Worm (Caenorhabditis elegans): Measurements from ENCODE around the gene C15F1.8.

Gene C15F1.8

DNA sequence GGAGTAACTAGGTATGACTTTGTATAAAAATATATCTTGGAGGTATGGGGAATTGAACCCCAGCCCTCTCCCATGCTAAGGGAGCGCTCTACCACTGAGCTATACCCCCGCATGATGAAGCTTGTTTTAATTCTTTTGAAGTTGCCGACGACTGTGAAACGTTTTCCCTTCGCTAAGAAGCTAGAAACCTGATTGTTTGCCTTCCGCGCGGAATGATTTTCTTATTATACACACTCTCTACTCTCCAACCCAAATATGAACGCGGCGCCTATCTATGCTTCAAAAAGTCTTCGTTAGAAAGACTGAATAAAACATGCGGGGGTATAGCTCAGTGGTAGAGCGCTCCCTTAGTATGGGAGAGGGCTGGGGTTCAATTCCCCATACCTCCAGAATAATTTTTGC, 25.3 kb upstream of the C15F1.8 start (continued):
- peak; percentile 49; the same call in 1 of the 2 replicates for TF ChIP-seq hmg-1.1 (GFP tag; IDR thresholded peaks at IDR 0.05)
- TF ChIP-seq daf-8 (GFP tag; IDR thresholded peaks at IDR 0.05): no peak
- no peak for TF ChIP-seq nhr-25 (tag; optimal IDR thresholded peaks at IDR 0.05; ENCODE audit: borderline replicate concordance, insufficient read depth)
- TF ChIP-seq Y48G9A.11 (GFP tag; IDR thresholded peaks at IDR 0.05): 0 out of 2 replicates have a peak, but pooled peaks have one; percentile 24
- peak; percentile 51 for TF ChIP-seq lin-13 (GFP tag; optimal IDR thresholded peaks at IDR 0.05)
- peak in 1 of 2 experiments; percentile 25 for TF ChIP-seq lsy-2 (tag; optimal IDR thresholded peaks at IDR 0.05)
- TF ChIP-seq lin-1 (GFP tag; IDR thresholded peaks at IDR 0.05): 0 out of 2 replicates have a peak, but pooled peaks have one; percentile 31
- 0 out of 2 replicates have a peak, but pooled peaks have one; percentile 49 for TF ChIP-seq F44E2.7 (GFP tag; IDR thresholded peaks at IDR 0.05)
- peak; percentile 16 for TF ChIP-seq nhr-111 (GFP tag; optimal IDR thresholded peaks at IDR 0.05)
- no peak for TF ChIP-seq daf-12 (tag; optimal IDR thresholded peaks at IDR 0.05)
- peak; percentile 61; the same call in 1 of the 2 replicates for TF ChIP-seq lim-7 (GFP tag; IDR thresholded peaks at IDR 0.05)
- peak; percentile 46; the same call in 1 of the 2 replicates for TF ChIP-seq mdt-29 (GFP tag; IDR thresholded peaks at IDR 0.05)
- peak; percentile 86 for TF ChIP-seq pha-4 (GFP tag; IDR thresholded peaks at IDR 0.05)
- no peak for TF ChIP-seq pha-4 (tag; optimal IDR thresholded peaks at IDR 0.05)
- TF ChIP-seq F49E8.2 (tag; optimal IDR thresholded peaks at IDR 0.05; ENCODE audit: borderline replicate concordance): peak; percentile 20
- peak; percentile 49; the same call in 1 of the 2 replicates for TF ChIP-seq ctbp-1 (GFP tag; IDR thresholded peaks at IDR 0.05)
- 0 out of 2 replicates have a peak, but pooled peaks have one; percentile 44 for TF ChIP-seq F26F4.8 (GFP tag; conservative IDR thresholded peaks at IDR 0.05)
- TF ChIP-seq ceh-32 (tag; optimal IDR thresholded peaks at IDR 0.05; ENCODE audit: poor library complexity): peak; percentile 24
- no peak for TF ChIP-seq sdz-12 (GFP tag; optimal IDR thresholded peaks at IDR 0.05)
- peak; percentile 58 for TF ChIP-seq nhr-48 (tag; optimal IDR thresholded peaks at IDR 0.05)
- peak; percentile 53 for TF ChIP-seq lir-3 (tag; optimal IDR thresholded peaks at IDR 0.05)
- TF ChIP-seq dmd-9 (GFP tag; IDR thresholded peaks at IDR 0.05): 0 out of 2 replicates have a peak, but pooled peaks have one; percentile 60
- TF ChIP-seq nhr-102 (tag; optimal IDR thresholded peaks at IDR 0.05): peak; percentile 47
- TF ChIP-seq daf-16 (GFP tag; optimal IDR thresholded peaks at IDR 0.05): peak; percentile 26 to 64
- TF ChIP-seq daf-16 (tag; optimal IDR thresholded peaks at IDR 0.05): no peak
- TF ChIP-seq lin-38 (GFP tag; IDR thresholded peaks at IDR 0.05): peak; percentile 72

DNA sequence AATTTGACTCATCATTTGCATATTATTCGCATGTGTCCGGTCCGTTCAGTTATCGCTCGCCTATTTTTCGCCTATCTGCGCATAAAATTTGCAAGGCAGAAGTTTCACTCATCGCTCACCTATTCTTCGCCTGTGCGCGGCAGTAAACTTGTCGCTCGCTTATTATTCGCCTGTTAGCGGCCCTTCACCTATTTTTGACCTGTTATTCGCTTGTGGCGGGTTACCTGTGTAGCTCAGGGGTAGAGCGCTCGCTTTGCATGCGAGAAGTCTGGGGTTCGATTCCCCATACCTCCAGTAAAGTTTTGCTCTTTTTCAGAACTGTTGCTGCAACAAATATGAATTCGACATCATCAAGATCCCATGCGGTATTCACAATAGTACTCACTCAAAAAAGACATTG, 23.8 kb upstream of the C15F1.8 start:
- TF ChIP-seq egl-43 (GFP tag; IDR thresholded peaks at IDR 0.05) (peak; percentile 97), Y105C5A.15 (GFP tag; IDR thresholded peaks at IDR 0.05) (peak; percentile 91), ctbp-1 (GFP tag; IDR thresholded peaks at IDR 0.05) (peak; percentile 88), nhr-111 (GFP tag; optimal IDR thresholded peaks at IDR 0.05) (peak; percentile 83), dmd-9 (GFP tag; IDR thresholded peaks at IDR 0.05) (peak; percentile 87), dmd-8 (GFP tag; IDR thresholded peaks at IDR 0.05) (peak; percentile 98), ceh-20 (GFP tag; IDR thresholded peaks at IDR 0.05) (peak; percentile 40; the same call in 1 of the 2 replicates), snpc-1.2 (GFP tag; IDR thresholded peaks at IDR 0.05) (peak; percentile 72; the same call in 1 of the 2 replicates), daf-16 (GFP tag; optimal IDR thresholded peaks at IDR 0.05) (peak in 1 of 2 experiments; percentile 61), daf-16 (tag; optimal IDR thresholded peaks at IDR 0.05) (peak; percentile 24), vab-7 (GFP tag; IDR thresholded peaks at IDR 0.05) (peak; percentile 94), T26A8.4 (GFP tag; IDR thresholded peaks at IDR 0.05) (peak; percentile 74), mxl-3 (GFP tag; optimal IDR thresholded peaks at IDR 0.05) (peak; percentile 22), aha-1 (tag) (peak; percentile 29), lim-7 (GFP tag; IDR thresholded peaks at IDR 0.05) (peak; percentile 98), ceh-44 (GFP tag; IDR thresholded peaks at IDR 0.05) (peak; percentile 95), lin-1 (GFP tag; IDR thresholded peaks at IDR 0.05) (peak; percentile 89), madf-5 (GFP tag; IDR thresholded peaks at IDR 0.05) (peak; percentile 92 to 96; a peak in 3 of 4 replicates), hif-1 (tag; optimal IDR thresholded peaks at IDR 0.05) (peak in 1 of 2 experiments; percentile 14), nhr-48 (tag; optimal IDR thresholded peaks at IDR 0.05) (peak; percentile 10), tra-1 (GFP tag; IDR thresholded peaks at IDR 0.05) (peak; percentile 89), D1046.2 (GFP tag; IDR thresholded peaks at IDR 0.05) (peak; percentile 85; the same call in 1 of the 2 replicates), F26F4.8 (GFP tag; conservative IDR thresholded peaks at IDR 0.05) (peak; percentile 97), rbr-2 (tag; optimal IDR thresholded peaks at IDR 0.05) (peak; percentile 42), lin-29 (GFP tag; IDR thresholded peaks at IDR 0.05) (0 out of 2 replicates have a peak, but pooled peaks have one; percentile 45), mdt-29 (GFP tag; IDR thresholded peaks at IDR 0.05) (peak; percentile 61), nhr-41 (GFP tag; IDR thresholded peaks at IDR 0.05) (peak; percentile 88; the same call in 1 of the 2 replicates), spr-1 (tag; optimal IDR thresholded peaks at IDR 0.05) (peak; percentile 25), unc-130 (GFP tag; optimal IDR thresholded peaks at IDR 0.05) (peak; percentile 38), lin-38 (GFP tag; IDR thresholded peaks at IDR 0.05) (peak; percentile 81), Y75B8A.6 (GFP tag; IDR thresholded peaks at IDR 0.05) (0 out of 2 replicates have a peak, but pooled peaks have one; percentile 63)
